Fruit fly (Drosophila melanogaster): Measurements from ENCODE around the gene CG9662.
A peak's percentile ranks its signal among the peaks of the same experiment; 100 is the strongest.

- TF ChIP-seq fd96Ca (GFP tag; IDR thresholded peaks at IDR 0.05) (peak; percentile 35; the same call in 1 of the 3 replicates), CG15710 (tag; optimal IDR thresholded peaks at IDR 0.05) (peak; percentile 2), CG12605 (GFP tag; IDR thresholded peaks at IDR 0.05) (no peak), CG4496 (GFP tag; IDR thresholded peaks at IDR 0.05) (peak; percentile 47; the same call in 1 of the 3 replicates), EcR (GFP tag; optimal IDR thresholded peaks at IDR 0.05) (no peak), CG9948 (tag; optimal IDR thresholded peaks at IDR 0.05) (no peak), CG8159 (tag; optimal IDR thresholded peaks at IDR 0.05) (peak; percentile 20), D1 (tag; optimal IDR thresholded peaks at IDR 0.05) (no peak), Ets98B (GFP tag; IDR thresholded peaks at IDR 0.05) (peak; percentile 49), CG34367 (tag; optimal IDR thresholded peaks at IDR 0.05) (no peak)
Observed at dm6 chr2L:3372483-3372929, 4.0 kb downstream of the CG9662 start.
